Worm (Caenorhabditis elegans): ENCODE results near the gene Y26G10.1.

The Y26G10.1 gene

ce11 chrV:17664367-17664766, 31.3 kb downstream of the Y26G10.1 start:
- TF ChIP-seq skn-1 (tag; optimal IDR thresholded peaks at IDR 0.05): no peak
- no peak for TF ChIP-seq C34F6.9 (tag; optimal IDR thresholded peaks at IDR 0.05)
- TF ChIP-seq elt-1 (tag; optimal IDR thresholded peaks at IDR 0.05): no peak
- TF ChIP-seq crh-2 (tag; optimal IDR thresholded peaks at IDR 0.05): no peak
- TF ChIP-seq blmp-1 (tag; optimal IDR thresholded peaks at IDR 0.05; ENCODE audit: insufficient read depth): no peak
- TF ChIP-seq mbf-1 (tag; optimal IDR thresholded peaks at IDR 0.05): no peak
- TF ChIP-seq lin-13 (GFP tag; optimal IDR thresholded peaks at IDR 0.05): no peak

ce11 chrV:17662260-17662659, 33.4 kb downstream of the Y26G10.1 start:
- peak; percentile 83 for TF ChIP-seq fos-1 (tag; optimal IDR thresholded peaks at IDR 0.05)
- TF ChIP-seq sma-9 (GFP tag; optimal IDR thresholded peaks at IDR 0.05): peak; percentile 70
- no peak for TF ChIP-seq sma-9 (tag; optimal IDR thresholded peaks at IDR 0.05)
- no peak for TF ChIP-seq unc-55 (GFP tag; optimal IDR thresholded peaks at IDR 0.05)
- TF ChIP-seq nhr-77 (tag; optimal IDR thresholded peaks at IDR 0.05): no peak
- no peak for TF ChIP-seq C34F6.9 (tag; optimal IDR thresholded peaks at IDR 0.05)
- no peak for TF ChIP-seq egl-27 (tag; optimal IDR thresholded peaks at IDR 0.05)
- no peak for TF ChIP-seq unc-62 (GFP tag; optimal IDR thresholded peaks at IDR 0.05)
- peak; percentile 35 for TF ChIP-seq crh-2 (tag; optimal IDR thresholded peaks at IDR 0.05)

ce11 chrV:17660003-17660402, 35.7 kb downstream of the Y26G10.1 start, which contains the start of gene dgat-2:
dgat-2 (plus strand) TSS chrV:17660303.
- TF ChIP-seq lsy-2 (tag; optimal IDR thresholded peaks at IDR 0.05) (no peak), zag-1 (tag; optimal IDR thresholded peaks at IDR 0.05) (no peak), ztf-4 (tag; optimal IDR thresholded peaks at IDR 0.05) (no peak), egl-27 (tag; optimal IDR thresholded peaks at IDR 0.05) (no peak), nhr-129 (tag; optimal IDR thresholded peaks at IDR 0.05) (no peak), ztf-1 (GFP tag; conservative IDR thresholded peaks at IDR 0.05) (no peak)

DNA sequence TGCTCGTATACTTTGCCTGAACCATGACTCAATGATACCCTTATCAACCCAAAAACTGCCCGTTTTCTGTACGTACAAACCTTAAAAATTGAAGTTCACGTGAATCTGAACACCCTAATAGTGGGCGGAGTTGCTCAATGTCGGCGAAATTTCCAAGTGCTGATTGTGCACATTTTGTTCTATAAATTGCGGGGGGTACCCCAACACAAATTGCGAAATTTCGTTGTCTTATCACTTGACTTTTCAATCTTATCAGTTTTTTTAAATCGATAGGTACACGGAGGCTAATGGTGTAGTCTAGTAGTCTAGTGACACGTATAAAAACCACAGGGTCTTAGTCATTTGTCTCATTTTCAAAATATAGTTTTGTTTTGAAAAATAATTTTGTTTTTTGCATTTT, 36.5 kb downstream of the Y26G10.1 start, which contains the start of gene fbxa-108:
TSS of gene fbxa-108 (minus strand) at position 158 of the 400 bp plus-strand sequence.
- TF ChIP-seq Y55F3AM.14 (GFP tag; optimal IDR thresholded peaks at IDR 0.05) (no peak), nhr-10 (tag; optimal IDR thresholded peaks at IDR 0.05) (no peak), crh-2 (tag; optimal IDR thresholded peaks at IDR 0.05) (peak; percentile 85), mdl-1 (tag; optimal IDR thresholded peaks at IDR 0.05) (no peak), mab-5 (tag; optimal IDR thresholded peaks at IDR 0.05) (no peak), nhr-237 (tag; optimal IDR thresholded peaks at IDR 0.05) (no peak), sma-9 (GFP tag; optimal IDR thresholded peaks at IDR 0.05) (peak; percentile 83), sma-9 (tag; optimal IDR thresholded peaks at IDR 0.05) (no peak), ztf-1 (GFP tag; conservative IDR thresholded peaks at IDR 0.05) (no peak), C34F6.9 (tag; optimal IDR thresholded peaks at IDR 0.05) (no peak), nhr-6 (tag; optimal IDR thresholded peaks at IDR 0.05) (no peak), R02D3.7 (tag; optimal IDR thresholded peaks at IDR 0.05) (no peak), sma-3 (GFP tag; optimal IDR thresholded peaks at IDR 0.05) (peak; percentile 43), ZK546.5 (tag; optimal IDR thresholded peaks at IDR 0.05) (no peak), gmeb-1 (tag; optimal IDR thresholded peaks at IDR 0.05) (peak; percentile 54), lin-11 (tag; optimal IDR thresholded peaks at IDR 0.05) (no peak), fos-1 (tag; optimal IDR thresholded peaks at IDR 0.05) (peak; percentile 94), lin-13 (GFP tag; optimal IDR thresholded peaks at IDR 0.05) (no peak), F13H6.1 (tag; optimal IDR thresholded peaks at IDR 0.05) (peak; percentile 48)

- TF ChIP-seq mab-5 (tag; optimal IDR thresholded peaks at IDR 0.05): no peak
- no peak for TF ChIP-seq sem-4 (tag; optimal IDR thresholded peaks at IDR 0.05)
- TF ChIP-seq sma-9 (GFP tag; optimal IDR thresholded peaks at IDR 0.05): no peak
- no peak for TF ChIP-seq sma-9 (tag; optimal IDR thresholded peaks at IDR 0.05)
- TF ChIP-seq unc-62 (GFP tag; optimal IDR thresholded peaks at IDR 0.05): no peak
- no peak for TF ChIP-seq nhr-12 (tag; optimal IDR thresholded peaks at IDR 0.05)
- TF ChIP-seq unc-55 (GFP tag; optimal IDR thresholded peaks at IDR 0.05): no peak
Observed at ce11 chrV:17658824-17659223, 36.9 kb downstream of the Y26G10.1 start.

- TF ChIP-seq nhr-23 (tag; optimal IDR thresholded peaks at IDR 0.05) (no peak), skn-1 (tag; optimal IDR thresholded peaks at IDR 0.05) (no peak), blmp-1 (tag; optimal IDR thresholded peaks at IDR 0.05; ENCODE audit: insufficient read depth) (no peak), ama-1 (optimal IDR thresholded peaks at IDR 0.05) (no peak), snpc-4 (tag; optimal IDR thresholded peaks at IDR 0.05) (no peak), unc-55 (GFP tag; optimal IDR thresholded peaks at IDR 0.05) (no peak), crh-2 (tag; optimal IDR thresholded peaks at IDR 0.05) (no peak), aly-2 (tag; optimal IDR thresholded peaks at IDR 0.05) (no peak)
Observed at ce11 chrV:17655205-17655604, 40.5 kb downstream of the Y26G10.1 start.
